Worm (Caenorhabditis elegans) whole organism, L1 larva: ENCODE data around the gene cdr-7.

Experiments used
- C34B4.2 ChIP-seq: sonication (generic microtip); optimal IDR thresholded peaks from 2 replicates; lab custom pipeline; 2017; ENCODE audit warnings: mild to moderate bottlenecking, missing genetic modification characterization, missing compliant biosample characterization
- ceh-82 ChIP-seq, 3 experiments: fragments of 150-350 bp in 1 of 3; sonication (generic microtip) in 2 of 3; optimal IDR thresholded peaks; 2 replicates each; lab custom pipeline; 2014 to 2017; ENCODE audit warnings: missing biosample characterization in 3 of 3, missing genetic modification characterization in 3 of 3
- lin-13 ChIP-seq: fragments of 150-350 bp; optimal IDR thresholded peaks from 2 replicates; lab custom pipeline; 2014; ENCODE audit warnings: missing biosample characterization, missing genetic modification reagents, missing genetic modification characterization
- nhr-12 ChIP-seq: sonication (generic microtip); optimal IDR thresholded peaks from 2 replicates; lab custom pipeline; 2017; ENCODE audit warnings: missing biosample characterization, missing genetic modification characterization
- nhr-20 ChIP-seq: sonication (generic microtip); optimal IDR thresholded peaks from 2 replicates; lab custom pipeline; 2016; ENCODE audit warnings: mild to moderate bottlenecking, missing genetic modification characterization, missing compliant biosample characterization
- sptf-1 ChIP-seq: fragments of 150-350 bp; optimal IDR thresholded peaks from 2 replicates; lab custom pipeline; 2014; ENCODE audit warnings: missing biosample characterization, missing genetic modification characterization
- unc-130 ChIP-seq: fragments of 150-350 bp; optimal IDR thresholded peaks from 2 replicates; lab custom pipeline; 2017; ENCODE audit warnings: missing biosample characterization, missing genetic modification characterization, inconsistent platforms
- xbp-1 ChIP-seq: sonication (generic microtip); optimal IDR thresholded peaks from 2 replicates; lab custom pipeline; 2016; ENCODE audit warnings: missing genetic modification characterization, missing compliant biosample characterization
- zag-1 ChIP-seq: fragments of 150-350 bp; optimal IDR thresholded peaks from 2 replicates; lab custom pipeline; 2014; ENCODE audit warnings: missing biosample characterization, missing genetic modification characterization

DNA sequence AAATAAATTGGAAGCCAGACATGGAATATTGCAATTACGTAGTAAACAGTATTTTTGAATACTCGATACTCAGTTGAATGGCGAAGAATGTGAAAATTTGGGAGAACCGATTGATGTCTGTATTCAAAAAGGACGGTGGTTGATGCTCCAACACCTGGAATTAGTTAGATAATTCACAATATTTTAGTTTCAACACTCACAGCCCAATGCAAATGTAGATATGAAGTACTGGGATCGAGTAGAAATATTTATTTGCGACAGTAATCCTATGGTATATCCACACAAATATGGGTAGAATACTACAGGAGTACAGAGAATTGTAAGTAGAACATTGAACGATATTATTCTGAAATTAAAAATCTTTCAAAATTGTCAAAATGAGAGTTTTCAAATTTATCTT, 21.2 kb upstream of the cdr-7 start:
- no peak for TF ChIP-seq nhr-12 (tag; lab: Kevin White, UChicago)
- TF ChIP-seq sptf-1 (tag; lab: Kevin White, UChicago): no peak
- no peak for TF ChIP-seq lin-13 (GFP tag; lab: Kevin White, UChicago)
- no peak for TF ChIP-seq ceh-82 (tag; optimal IDR thresholded peaks at IDR 0.05; lab: Kevin White, UChicago)
- TF ChIP-seq C34B4.2 (tag; lab: Kevin White, UChicago): no peak
- TF ChIP-seq unc-130 (tag; lab: Kevin White, UChicago): no peak
- TF ChIP-seq zag-1 (tag; lab: Kevin White, UChicago): no peak
- no peak for TF ChIP-seq xbp-1 (tag; lab: Kevin White, UChicago)
- TF ChIP-seq nhr-20 (tag; lab: Kevin White, UChicago): no peak
